Fruit fly (Drosophila melanogaster) whole organism, pupa: ENCODE measurements around the gene CG34454.
A peak's percentile ranks its signal among the peaks of the same experiment; 100 is the strongest.

Experiments used
- CG10348 ChIP-seq: fragments of 200-800 bp; sonication (Bioruptor generic); IDR thresholded peaks from 2 replicates; pipeline ENCODE4 v1.3.6; 2022; ENCODE audit warnings: missing biosample characterization, missing genetic modification characterization
- CG12605 ChIP-seq: fragments of 200-800 bp; sonication (Bioruptor generic); IDR thresholded peaks from 2 replicates; pipeline ENCODE4 v1.3.6; 2022; ENCODE audit warnings: missing biosample characterization, missing genetic modification characterization
- CG13204 ChIP-seq: fragments of 200-800 bp; sonication (Bioruptor generic); optimal IDR thresholded peaks from 2 replicates; lab custom pipeline; 2018; ENCODE audit warnings: missing biosample characterization, mild to moderate bottlenecking, missing genetic modification characterization, moderate library complexity
- CG14655 ChIP-seq: fragments of 200-800 bp; sonication (Bioruptor generic); optimal IDR thresholded peaks from 3 replicates; lab custom pipeline; 2017; ENCODE audit warnings: mild to moderate bottlenecking, missing biosample characterization, missing genetic modification reagents, missing genetic modification characterization
- CG15710 ChIP-seq: fragments of 200-800 bp; sonication (Bioruptor generic); optimal IDR thresholded peaks from 2 replicates; lab custom pipeline; 2018; ENCODE audit warnings: missing biosample characterization, mild to moderate bottlenecking, missing genetic modification characterization, moderate library complexity
- CG17806 ChIP-seq: fragments of 200-800 bp; sonication (Bioruptor generic); optimal IDR thresholded peaks from 2 replicates; lab custom pipeline; 2018; ENCODE audit warnings: missing biosample characterization, mild to moderate bottlenecking, missing genetic modification characterization, moderate library complexity
- CG32121 ChIP-seq: fragments of 200-800 bp; sonication (Bioruptor generic); IDR thresholded peaks from 2 replicates; pipeline ENCODE4 v1.3.6; 2022; ENCODE audit warnings: missing biosample characterization, missing genetic modification characterization
- CG34367 ChIP-seq: fragments of 200-800 bp; sonication (Bioruptor generic); optimal IDR thresholded peaks from 2 replicates; lab custom pipeline; 2018; ENCODE audit warnings: missing biosample characterization, mild to moderate bottlenecking, missing genetic modification characterization
- CG4496 ChIP-seq: fragments of 200-800 bp; sonication (Bioruptor generic); IDR thresholded peaks from 3 replicates; pipeline ENCODE4 v1.3.6; 2022; ENCODE audit warnings: missing biosample characterization, missing genetic modification characterization
- CG8159 ChIP-seq: fragments of 200-800 bp; sonication (Bioruptor generic); optimal IDR thresholded peaks from 3 replicates; lab custom pipeline; 2018; ENCODE audit warnings: missing biosample characterization, mild to moderate bottlenecking, missing genetic modification characterization, moderate library complexity
- CG8301 ChIP-seq: fragments of 200-800 bp; sonication (Bioruptor generic); optimal IDR thresholded peaks from 2 replicates; lab custom pipeline; 2018; ENCODE audit warnings: missing biosample characterization, mild to moderate bottlenecking, missing genetic modification characterization
- CG9948 ChIP-seq: fragments of 200-800 bp; sonication (Bioruptor generic); optimal IDR thresholded peaks from 2 replicates; lab custom pipeline; 2018; ENCODE audit warnings: missing biosample characterization, mild to moderate bottlenecking, missing genetic modification characterization, moderate library complexity
- D1 ChIP-seq: fragments of 200-800 bp; sonication (Bioruptor generic); optimal IDR thresholded peaks from 2 replicates; lab custom pipeline; 2018; ENCODE audit warnings: missing biosample characterization, mild to moderate bottlenecking, missing genetic modification characterization, moderate library complexity
- EcR ChIP-seq: fragments of 200-800 bp; sonication (Bioruptor generic); optimal IDR thresholded peaks from 3 replicates; lab custom pipeline; 2019; ENCODE audit warnings: missing biosample characterization, missing genetic modification characterization, mild to moderate bottlenecking, moderate library complexity, missing genetic modification reagents
- Ets98B ChIP-seq: fragments of 200-800 bp; sonication (Bioruptor generic); IDR thresholded peaks from 2 replicates; pipeline ENCODE4 v1.3.6; 2022; ENCODE audit warnings: missing biosample characterization, missing genetic modification characterization
- Pif1A ChIP-seq: fragments of 200-800 bp; sonication (Bioruptor generic); optimal IDR thresholded peaks from 3 replicates; lab custom pipeline; 2016; ENCODE audit warnings: missing biosample characterization, missing genetic modification characterization
- Pif1B ChIP-seq: fragments of 200-800 bp; sonication (Bioruptor generic); optimal IDR thresholded peaks from 3 replicates; lab custom pipeline; 2016; ENCODE audit warnings: missing biosample characterization, missing genetic modification characterization
- Snoo ChIP-seq: fragments of 200-800 bp; sonication (Bioruptor generic); optimal IDR thresholded peaks from 3 replicates; lab custom pipeline; 2017; ENCODE audit warnings: missing biosample characterization, mild to moderate bottlenecking, missing genetic modification characterization, inconsistent platforms
- fd96Ca ChIP-seq: fragments of 200-800 bp; sonication (Bioruptor generic); IDR thresholded peaks from 3 replicates; pipeline ENCODE4 v1.3.6; 2022; ENCODE audit warnings: missing biosample characterization, missing genetic modification characterization
- gl ChIP-seq: fragments of 200-800 bp; sonication (Bioruptor generic); optimal IDR thresholded peaks from 2 replicates; lab custom pipeline; 2018; ENCODE audit warnings: missing biosample characterization, mild to moderate bottlenecking, missing genetic modification characterization
- rn ChIP-seq: fragments of 200-800 bp; sonication (Bioruptor generic); IDR thresholded peaks from 2 replicates; pipeline ENCODE4 v1.3.6; 2022; ENCODE audit warnings: missing biosample characterization, missing genetic modification characterization

CG34454 gene

DNA sequence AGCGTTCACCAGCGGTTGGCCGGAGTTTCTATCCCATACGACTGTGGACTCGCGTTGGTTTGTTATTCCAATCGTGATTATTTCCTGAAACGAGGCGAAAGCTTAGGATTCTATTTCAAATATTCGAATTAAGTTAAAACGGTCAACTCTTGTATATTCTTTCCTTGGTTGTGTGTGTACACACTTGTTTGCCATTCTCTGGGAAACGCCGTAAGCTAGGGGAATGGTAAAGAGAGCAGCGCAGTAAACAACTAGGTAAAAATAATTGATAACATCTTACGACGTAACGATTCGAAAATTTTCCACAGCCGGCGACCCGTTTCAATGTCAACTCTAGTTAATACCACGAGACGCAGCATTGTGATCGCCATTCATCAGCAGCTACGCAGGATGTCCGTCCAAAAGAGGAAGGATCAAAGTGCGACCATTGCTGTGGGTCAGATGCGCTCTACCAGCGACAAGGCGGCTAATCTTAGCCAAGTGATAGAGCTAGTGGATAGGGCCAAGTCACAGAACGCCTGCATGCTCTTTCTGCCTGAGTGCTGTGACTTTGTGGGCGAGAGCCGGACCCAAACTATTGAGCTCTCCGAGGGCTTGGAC lies 28.5 kb downstream of the CG34454 start, which contains the start of gene NitFhit:
Gene NitFhit, plus strand, starts transcription at position 195 of the 600 bp plus-strand sequence.
- peak; percentile 29 for TF ChIP-seq gl (tag; lab: Kevin White, UChicago)
- no peak for TF ChIP-seq CG17806 (tag; lab: Kevin White, UChicago)

DNA sequence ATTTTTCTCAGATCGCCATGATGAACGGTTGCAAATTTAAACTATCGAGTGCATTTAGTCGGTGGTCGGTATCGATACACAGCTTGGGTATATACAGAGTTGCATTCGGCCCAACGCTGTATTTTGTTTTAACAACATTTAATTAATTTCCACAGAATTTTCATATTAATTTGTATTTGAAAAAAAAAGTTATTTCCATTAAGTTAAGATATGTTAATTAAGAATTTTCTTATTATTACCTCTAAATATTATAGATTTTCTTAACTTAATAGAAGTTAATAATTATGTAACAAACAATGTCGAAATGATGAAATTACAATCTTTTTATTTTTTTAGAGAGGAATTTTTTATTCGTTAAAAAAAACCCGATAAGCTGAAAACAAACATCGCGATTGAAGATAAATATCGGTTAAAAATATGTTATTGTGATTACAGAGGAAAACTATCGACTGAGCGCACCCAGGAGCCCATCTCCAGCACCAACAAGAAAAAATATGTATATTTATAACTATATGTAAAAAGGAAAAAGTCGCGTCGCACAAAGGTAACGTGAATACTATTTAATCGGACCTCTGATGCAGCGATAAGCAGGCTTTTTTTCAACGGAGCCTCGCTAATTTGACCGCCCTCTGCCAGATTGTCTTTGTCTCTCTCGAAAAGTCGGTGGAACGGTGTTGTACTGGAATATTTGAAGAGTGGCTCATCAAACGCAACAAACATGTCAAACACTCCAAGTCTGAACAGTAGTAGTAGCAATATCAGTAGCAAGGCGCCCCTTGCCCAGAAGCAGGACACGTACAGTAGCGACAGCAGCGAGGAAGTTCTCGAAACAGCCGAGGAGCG lies 32.2 kb downstream of the CG34454 start, which contains the start of the genes rno and mri:
Gene rno, minus strand, starts transcription at position 9 of the 843 bp plus-strand sequence.
Gene mri, plus strand, starts transcription at position 421 of the 843 bp plus-strand sequence.
- no peak for TF ChIP-seq gl (tag; lab: Kevin White, UChicago)
- peak; percentile 58 for TF ChIP-seq rn (GFP tag; lab: Robert Waterston, UW)
- TF ChIP-seq CG8159 = peak; percentile 66
- TF ChIP-seq Ets98B = peak; percentile 36; the same call in 1 of the 2 replicates
- TF ChIP-seq Snoo (tag; lab: Kevin White, UChicago) = peak; percentile 22
- TF ChIP-seq CG9948 = peak; percentile 53
- TF ChIP-seq CG17806 (tag; lab: Kevin White, UChicago) = peak; percentile 44
- peak; percentile 41 for TF ChIP-seq CG34367
- no peak for TF ChIP-seq CG13204
- peak; percentile 64; the same call in 1 of the 3 replicates for TF ChIP-seq CG4496 (GFP tag; lab: Robert Waterston, UW)
- TF ChIP-seq CG15710 = peak; percentile 61
- TF ChIP-seq, all 21 proteins: peak for 9

DNA sequence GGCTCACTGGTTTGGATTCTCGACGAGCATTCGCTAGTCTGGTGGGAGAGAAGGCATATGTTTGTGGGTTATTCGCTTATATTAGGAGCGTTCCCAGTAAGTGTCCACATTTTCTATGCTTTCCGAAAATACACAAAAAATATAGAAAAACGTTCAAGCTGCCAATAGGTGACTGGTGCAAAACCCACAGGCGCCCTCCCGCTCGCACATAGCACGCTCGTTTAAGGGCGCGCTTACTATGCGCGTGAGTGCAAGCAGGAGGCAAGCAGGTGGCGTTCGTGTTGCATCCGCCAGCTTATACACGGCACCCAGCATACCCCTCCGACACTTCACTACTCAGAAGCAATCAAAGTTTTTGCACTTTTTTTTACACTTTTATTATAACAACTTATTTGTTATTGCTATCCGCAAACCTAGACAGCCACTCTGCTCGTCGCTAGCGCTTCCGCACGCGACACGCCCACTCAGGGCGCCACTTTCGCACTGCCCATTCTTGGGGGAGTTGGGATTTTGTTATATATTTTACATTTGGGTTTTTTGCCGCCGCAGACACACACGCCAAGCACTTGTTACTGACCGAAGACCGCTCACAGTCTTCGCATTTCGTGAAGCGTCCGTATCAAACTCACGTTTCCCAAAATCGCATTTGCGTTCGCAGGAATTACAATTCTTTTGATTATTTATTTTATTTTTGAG lies 33.0 kb downstream of the CG34454 start:
- TF ChIP-seq CG13204 (no peak), CG8301 (no peak), CG4496 (GFP tag; lab: Robert Waterston, UW) (peak; percentile 61), CG32121 (GFP tag; lab: Robert Waterston, UW) (peak; percentile 34; the same call in 1 of the 2 replicates), CG10348 (GFP tag; lab: Robert Waterston, UW) (no peak), Ets98B (peak; percentile 52), fd96Ca (GFP tag; lab: Robert Waterston, UW) (peak; percentile 55; the same call in 2 of the 3 replicates), Pif1B (GFP tag; lab: Kevin White, UChicago) (no peak), CG15710 (peak; percentile 43), rn (GFP tag; lab: Robert Waterston, UW) (peak; percentile 69)

DNA sequence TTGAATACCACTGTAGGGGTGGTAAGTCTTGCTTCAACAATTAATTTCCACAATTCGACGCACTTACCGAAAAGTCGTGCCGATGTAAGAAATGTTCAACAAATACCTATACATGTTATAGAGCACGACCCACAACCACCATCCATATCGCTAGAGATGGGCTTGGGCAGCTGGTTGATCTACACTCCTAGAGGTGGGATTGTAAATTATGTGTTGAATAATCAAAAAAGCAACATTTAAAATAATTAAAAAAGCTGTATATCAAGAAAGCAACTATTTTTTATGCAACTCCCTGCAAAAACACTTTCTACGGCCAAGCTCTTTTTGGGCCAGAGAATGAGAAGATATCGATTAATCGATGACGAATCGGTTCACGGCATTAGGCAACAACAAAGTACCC lies 47.9 kb downstream of the CG34454 start, which contains the start of the genes CG34140, Mkp and Mtch:
Gene CG34140, minus strand, starts transcription at position 174 of the 400 bp plus-strand sequence.
Gene Mkp, minus strand, starts transcription at position 290 of the 400 bp plus-strand sequence.
Gene Mtch, plus strand, starts transcription at position 376 of the 400 bp plus-strand sequence.
- TF ChIP-seq CG8301 (no peak), gl (tag; lab: Kevin White, UChicago) (peak; percentile 10), CG15710 (peak; percentile 73), CG8159 (no peak), CG10348 (GFP tag; lab: Robert Waterston, UW) (no peak), CG13204 (no peak), CG34367 (peak; percentile 13), CG14655 (GFP tag; lab: Kevin White, UChicago) (no peak), D1 (no peak), CG17806 (tag; lab: Kevin White, UChicago) (peak; percentile 66), Pif1B (GFP tag; lab: Kevin White, UChicago) (no peak), rn (GFP tag; lab: Robert Waterston, UW) (no peak), CG12605 (GFP tag; lab: Robert Waterston, UW) (no peak), Ets98B (peak; percentile 72), CG32121 (GFP tag; lab: Robert Waterston, UW) (peak; percentile 63), CG4496 (GFP tag; lab: Robert Waterston, UW) (peak; percentile 79), fd96Ca (GFP tag; lab: Robert Waterston, UW) (peak; percentile 81), CG9948 (no peak), Pif1A (GFP tag; lab: Kevin White, UChicago) (no peak), EcR (GFP tag; lab: Kevin White, UChicago) (no peak), Snoo (tag; lab: Kevin White, UChicago) (no peak)
